Fruit fly (Drosophila melanogaster): ENCODE results near the gene mtgo.

Gene mtgo

DNA sequence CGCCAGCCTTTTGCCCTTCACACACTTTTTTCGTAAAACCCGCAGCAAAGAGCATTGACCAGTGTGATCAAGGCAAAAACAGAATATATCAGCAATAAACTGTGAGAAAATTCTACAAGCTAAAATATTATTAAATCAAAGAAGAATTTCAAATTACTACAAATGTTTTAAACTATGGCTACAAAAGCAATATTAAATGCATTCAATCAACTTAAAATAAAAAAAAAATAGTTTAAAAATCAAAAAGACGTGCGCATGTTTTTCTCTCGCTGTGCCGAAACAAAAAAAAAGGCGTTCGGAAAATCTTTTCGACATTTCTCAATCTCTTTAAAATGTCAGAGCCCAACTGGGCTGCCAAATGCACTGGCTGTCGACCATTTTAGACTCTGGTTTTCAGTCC is 46.7 kb upstream of the mtgo start:
- no peak for TF ChIP-seq Doc3 (GFP tag; IDR thresholded peaks at IDR 0.05; ENCODE audit: partially characterized antibody)
- no peak for TF ChIP-seq CG1647 (GFP tag; optimal IDR thresholded peaks at IDR 0.05)
- no peak for TF ChIP-seq sug (tag; optimal IDR thresholded peaks at IDR 0.05)
- no peak for TF ChIP-seq hkb (optimal IDR thresholded peaks at IDR 0.05)
- peak; percentile 21; the same call in 1 of the 2 replicates for TF ChIP-seq hkb (GFP tag; IDR thresholded peaks at IDR 0.05)
- no peak for TF ChIP-seq hth (optimal IDR thresholded peaks at IDR 0.05)
- no peak for TF ChIP-seq Hr39 (optimal IDR thresholded peaks at IDR 0.05)
- TF ChIP-seq mam (GFP tag; optimal IDR thresholded peaks at IDR 0.05), result no peak
- no peak for TF ChIP-seq CG42726 (GFP tag; IDR thresholded peaks at IDR 0.05; ENCODE audit: partially characterized antibody)
- peak; percentile 14 for TF ChIP-seq lab (GFP tag; optimal IDR thresholded peaks at IDR 0.05)
- TF ChIP-seq CG17361 (GFP tag; IDR thresholded peaks at IDR 0.05), result no peak; the same call in 2 of the 3 replicates
- TF ChIP-seq CG2678 (tag; optimal IDR thresholded peaks at IDR 0.05), result peak; percentile 33
- no peak for TF ChIP-seq lola (GFP tag; optimal IDR thresholded peaks at IDR 0.05)
- 0 out of 2 replicates have a peak, but pooled peaks have one; percentile 36 for TF ChIP-seq gsb (GFP tag; IDR thresholded peaks at IDR 0.05)
- TF ChIP-seq CG1024 (GFP tag; IDR thresholded peaks at IDR 0.05), result 0 out of 2 replicates have a peak, but pooled peaks have one; percentile 5
- TF ChIP-seq so (GFP tag; IDR thresholded peaks at IDR 0.05), result 0 out of 3 replicates have a peak, but pooled peaks have one; percentile 43
- no peak for TF ChIP-seq ems (GFP tag; optimal IDR thresholded peaks at IDR 0.05)
- no peak for TF ChIP-seq TFAM (GFP tag; optimal IDR thresholded peaks at IDR 0.05)
- TF ChIP-seq otp (GFP tag; IDR thresholded peaks at IDR 0.05), result 0 out of 3 replicates have a peak, but pooled peaks have one; percentile 27
- no peak; the same call in 2 of the 3 replicates for TF ChIP-seq CG7357 (GFP tag; IDR thresholded peaks at IDR 0.05)
- TF ChIP-seq CG11560 (tag; IDR thresholded peaks at IDR 0.05), result no peak
- peak; percentile 20 for TF ChIP-seq grau (tag; optimal IDR thresholded peaks at IDR 0.05)
- TF ChIP-seq bcd (GFP tag; optimal IDR thresholded peaks at IDR 0.05), result no peak
- TF ChIP-seq esg (GFP tag; conservative IDR thresholded peaks at IDR 0.05), result peak; percentile 51
- TF ChIP-seq nerfin-2 (GFP tag; IDR thresholded peaks at IDR 0.05; ENCODE audit: partially characterized antibody), result no peak
- no peak for TF ChIP-seq HHEX (GFP tag; optimal IDR thresholded peaks at IDR 0.05)
- TF ChIP-seq CG17612 (GFP tag; IDR thresholded peaks at IDR 0.05), result no peak
- TF ChIP-seq CG2889 (GFP tag; IDR thresholded peaks at IDR 0.05), result no peak
- TF ChIP-seq CG3726 (GFP tag; IDR thresholded peaks at IDR 0.05), result no peak
- TF ChIP-seq CG7271 (tag; optimal IDR thresholded peaks at IDR 0.05), result no peak
- peak; percentile 26 for TF ChIP-seq unpg (GFP tag; optimal IDR thresholded peaks at IDR 0.05)
- TF ChIP-seq CG7372 (GFP tag; IDR thresholded peaks at IDR 0.05), result 0 out of 2 replicates have a peak, but pooled peaks have one; percentile 33
- peak; percentile 60 for TF ChIP-seq dmrt99B (tag; optimal IDR thresholded peaks at IDR 0.05)
- peak; percentile 35; the same call in 1 of the 3 replicates for TF ChIP-seq zfh1 (GFP tag; IDR thresholded peaks at IDR 0.05)
- peak; percentile 0 for TF ChIP-seq ATbp (GFP tag; optimal IDR thresholded peaks at IDR 0.05)
- no peak for TF ChIP-seq twi (tag; optimal IDR thresholded peaks at IDR 0.05)
- peak; percentile 16 for TF ChIP-seq CG11504 (tag; optimal IDR thresholded peaks at IDR 0.05)
- no peak for TF ChIP-seq CG7556 (GFP tag; optimal IDR thresholded peaks at IDR 0.05)
- no peak for TF ChIP-seq zfh2 (GFP tag; optimal IDR thresholded peaks at IDR 0.05)
- TF ChIP-seq ranshi (GFP tag; IDR thresholded peaks at IDR 0.05), result no peak
- TF ChIP-seq CG15269 (tag; optimal IDR thresholded peaks at IDR 0.05), result no peak
- peak; percentile 14 for TF ChIP-seq az2 (GFP tag; optimal IDR thresholded peaks at IDR 0.05)
- no peak for TF ChIP-seq dm (GFP tag; optimal IDR thresholded peaks at IDR 0.05)
- TF ChIP-seq danr (GFP tag; IDR thresholded peaks at IDR 0.05), result no peak
- no peak for TF ChIP-seq org-1 (GFP tag; optimal IDR thresholded peaks at IDR 0.05)
- TF ChIP-seq CG11456 (GFP tag; IDR thresholded peaks at IDR 0.05), result no peak
- TF ChIP-seq CG12744 (GFP tag; optimal IDR thresholded peaks at IDR 0.05), result no peak
- TF ChIP-seq BtbVII (GFP tag; optimal IDR thresholded peaks at IDR 0.05), result no peak
- TF ChIP-seq CG15479 (GFP tag; optimal IDR thresholded peaks at IDR 0.05), result no peak
- TF ChIP-seq Sox100B (GFP tag; optimal IDR thresholded peaks at IDR 0.05), result peak; percentile 14
- TF ChIP-seq ssp (GFP tag; IDR thresholded peaks at IDR 0.05), result no peak
- TF ChIP-seq ci (GFP tag; IDR thresholded peaks at IDR 0.05), result peak; percentile 49; the same call in 1 of the 3 replicates

All from whole organism, embryonic.